Comparison of ENCODE assay signal across 1 fruit fly cellular context in the genomic region with DNA sequence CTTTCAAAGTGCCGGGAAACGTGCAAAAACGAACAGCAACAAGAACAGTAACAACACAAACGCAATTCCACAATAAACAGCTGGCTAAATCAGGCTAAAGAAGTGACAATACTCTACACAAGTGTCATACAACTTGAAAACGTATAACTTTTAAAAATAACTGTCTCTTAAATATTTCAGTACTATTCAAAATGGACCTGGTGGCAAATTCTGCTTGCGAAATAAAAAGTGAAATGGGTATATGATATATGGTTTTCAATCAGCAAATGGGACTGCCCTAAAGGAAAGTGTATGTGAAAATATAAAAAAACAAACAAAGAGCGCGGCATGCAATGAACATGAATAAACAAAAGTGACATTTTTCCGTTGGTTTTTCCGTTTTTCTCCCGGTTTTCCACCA.
TF ChIP-seq lines count a peak whose summit lies in the region.

No protein-coding gene starts in this region.

TF ChIP-seq in whole organism, embryonic, 481 proteins besides CTCF, POLR2A, EP300 and RAD21 (continued from another document):
- TF ChIP-seq jing (GFP tag; optimal IDR thresholded peaks at IDR 0.05; lab: Kevin White, UChicago) (no peak), Hand (GFP tag; optimal IDR thresholded peaks at IDR 0.05; lab: Kevin White, UChicago) (no peak), CG8924 (tag; optimal IDR thresholded peaks at IDR 0.05; lab: Kevin White, UChicago) (no peak), exex (tag; optimal IDR thresholded peaks at IDR 0.05; lab: Kevin White, UChicago) (no peak), croc (GFP tag; conservative IDR thresholded peaks at IDR 0.05; lab: Robert Waterston, UW) (no peak), Gug (GFP tag; IDR thresholded peaks at IDR 0.05; lab: Robert Waterston, UW) (no peak), CG4617 (GFP tag; optimal IDR thresholded peaks at IDR 0.05; lab: Kevin White, UChicago; ENCODE audit: borderline replicate concordance) (no peak), Rfx (GFP tag; IDR thresholded peaks at IDR 0.05; lab: Robert Waterston, UW) (0 out of 2 replicates have a peak, but pooled peaks have one; percentile 5), Fer2 (tag; optimal IDR thresholded peaks at IDR 0.05; lab: Kevin White, UChicago) (no peak), Hr51 (GFP tag; optimal IDR thresholded peaks at IDR 0.05; lab: Kevin White, UChicago) (peak in 1 of 2 experiments; percentile 18), CG3847 (GFP tag; IDR thresholded peaks at IDR 0.05; lab: Robert Waterston, UW) (no peak), sqz (GFP tag; optimal IDR thresholded peaks at IDR 0.05; lab: Kevin White, UChicago) (no peak), ewg (GFP tag; optimal IDR thresholded peaks at IDR 0.05; lab: Kevin White, UChicago) (no peak), eyg (GFP tag; optimal IDR thresholded peaks at IDR 0.05; lab: Kevin White, UChicago) (no peak), CG13775 (GFP tag; optimal IDR thresholded peaks at IDR 0.05; lab: Kevin White, UChicago) (no peak), lilli (GFP tag; optimal IDR thresholded peaks at IDR 0.05; lab: Kevin White, UChicago) (no peak), Sox102F (GFP tag; optimal IDR thresholded peaks at IDR 0.05; lab: Kevin White, UChicago) (peak; percentile 18), CG15479 (GFP tag; optimal IDR thresholded peaks at IDR 0.05; lab: Kevin White, UChicago) (no peak), CG3281 (GFP tag; optimal IDR thresholded peaks at IDR 0.05; lab: Kevin White, UChicago) (no peak), bowl (GFP tag; IDR thresholded peaks at IDR 0.05; lab: Robert Waterston, UW) (no peak), kah (GFP tag; optimal IDR thresholded peaks at IDR 0.05; lab: Kevin White, UChicago) (no peak), row (GFP tag; IDR thresholded peaks at IDR 0.05; lab: Robert Waterston, UW) (peak; percentile 40; the same call in 1 of the 3 replicates), gt (GFP tag; IDR thresholded peaks at IDR 0.05; lab: Robert Waterston, UW) (no peak), dmrt99B (tag; optimal IDR thresholded peaks at IDR 0.05; lab: Kevin White, UChicago) (peak; percentile 45), CG9609 (GFP tag; optimal IDR thresholded peaks at IDR 0.05; lab: Kevin White, UChicago) (no peak), CG16815 (GFP tag; optimal IDR thresholded peaks at IDR 0.05; lab: Kevin White, UChicago) (no peak), nerfin-2 (GFP tag; IDR thresholded peaks at IDR 0.05; lab: Robert Waterston, UW; ENCODE audit: partially characterized antibody) (no peak), nerfin-1 (tag; optimal IDR thresholded peaks at IDR 0.05; lab: Kevin White, UChicago) (no peak), caup (GFP tag; optimal IDR thresholded peaks at IDR 0.05; lab: Kevin White, UChicago; ENCODE audit: severe bottlenecking) (no peak), Dip3 (GFP tag; optimal IDR thresholded peaks at IDR 0.05; lab: Kevin White, UChicago) (no peak), CG4707 (GFP tag; optimal IDR thresholded peaks at IDR 0.05; lab: Kevin White, UChicago) (no peak), CG17328 (GFP tag; IDR thresholded peaks at IDR 0.05; lab: Robert Waterston, UW) (no peak), Vsx1 (GFP tag; optimal IDR thresholded peaks at IDR 0.05; lab: Kevin White, UChicago) (no peak), CG32767 (GFP tag; IDR thresholded peaks at IDR 0.05; lab: Robert Waterston, UW) (no peak), sens (GFP tag; lab: Kevin White, UChicago) (peak; percentile 58), ab (GFP tag; optimal IDR thresholded peaks at IDR 0.05; lab: Kevin White, UChicago) (no peak), CG2678 (tag; optimal IDR thresholded peaks at IDR 0.05; lab: Kevin White, UChicago) (peak; percentile 6), D19A (tag; optimal IDR thresholded peaks at IDR 0.05; lab: Kevin White, UChicago) (peak; percentile 52), tgo (GFP tag; IDR thresholded peaks at IDR 0.05; lab: Robert Waterston, UW) (no peak), CG31388 (GFP tag; optimal IDR thresholded peaks at IDR 0.05; lab: Kevin White, UChicago) (no peak), CG6689 (GFP tag; IDR thresholded peaks at IDR 0.05; lab: Robert Waterston, UW) (no peak), sim (GFP tag; IDR thresholded peaks at IDR 0.05; lab: Robert Waterston, UW) (no peak), Abd-B (GFP tag; optimal IDR thresholded peaks at IDR 0.05; lab: Kevin White, UChicago) (no peak), TFAM (GFP tag; optimal IDR thresholded peaks at IDR 0.05; lab: Kevin White, UChicago) (no peak), nom (GFP tag; optimal IDR thresholded peaks at IDR 0.05; lab: Kevin White, UChicago) (no peak), CG1233 (GFP tag; optimal IDR thresholded peaks at IDR 0.05; lab: Kevin White, UChicago) (no peak), CG7745 (tag; optimal IDR thresholded peaks at IDR 0.05; lab: Kevin White, UChicago) (no peak), hkb (optimal IDR thresholded peaks at IDR 0.05; lab: Kevin White, UChicago) (no peak), hkb (GFP tag; IDR thresholded peaks at IDR 0.05; lab: Robert Waterston, UW) (0 out of 2 replicates have a peak, but pooled peaks have one; percentile 9), Med (GFP tag; lab: Kevin White, UChicago) (peak; percentile 36), p53 (GFP tag; optimal IDR thresholded peaks at IDR 0.05; lab: Kevin White, UChicago) (no peak), CG3163 (GFP tag; optimal IDR thresholded peaks at IDR 0.05; lab: Kevin White, UChicago) (no peak)
